Worm (Caenorhabditis elegans): Measurements from ENCODE around the gene fbxb-25.

fbxb-25 gene

DNA sequence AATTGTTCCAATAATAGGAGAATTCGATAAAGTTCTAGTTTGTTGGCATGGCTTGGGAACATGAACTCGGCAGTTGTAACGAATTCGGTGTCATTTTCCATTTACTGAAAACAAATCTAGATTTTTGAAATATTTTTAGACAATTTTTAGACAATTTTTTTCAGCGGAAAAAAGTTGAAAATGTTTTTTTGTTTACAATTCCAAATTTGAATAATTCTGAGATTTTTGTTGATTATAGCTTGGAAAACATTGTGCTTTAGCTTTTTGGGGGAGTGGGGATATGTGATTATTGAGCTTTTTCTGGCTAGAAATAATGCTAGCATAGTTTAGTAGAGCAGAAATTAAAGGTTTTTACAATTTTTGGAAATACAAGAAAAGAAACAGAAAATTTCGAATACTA is 14.9 kb upstream of the fbxb-25 start, which contains the start of gene srw-97:
TSS of gene srw-97 (minus strand) at position 101 of the 400 bp plus-strand sequence.
- TF ChIP-seq ahr-1 (tag; optimal IDR thresholded peaks at IDR 0.05) = no peak
- TF ChIP-seq ceh-31 (tag; optimal IDR thresholded peaks at IDR 0.05) = no peak
- TF ChIP-seq ceh-22 (tag; optimal IDR thresholded peaks at IDR 0.05) = no peak
- no peak for TF ChIP-seq hlh-30 (tag; optimal IDR thresholded peaks at IDR 0.05; ENCODE audit: insufficient read depth)
- TF ChIP-seq Y22D7AL.16 (tag; optimal IDR thresholded peaks at IDR 0.05) = no peak
- no peak for TF ChIP-seq hlh-13 (GFP tag; optimal IDR thresholded peaks at IDR 0.05)
- TF ChIP-seq K09A11.1 (tag; optimal IDR thresholded peaks at IDR 0.05; ENCODE audit: insufficient read depth) = no peak
- no peak for TF ChIP-seq dve-1 (tag; optimal IDR thresholded peaks at IDR 0.05)
- no peak for TF ChIP-seq ceh-34 (tag; optimal IDR thresholded peaks at IDR 0.05)
- TF ChIP-seq ztf-16 (tag; optimal IDR thresholded peaks at IDR 0.05) = no peak
- no peak for TF ChIP-seq pros-1 (tag; optimal IDR thresholded peaks at IDR 0.05)
- TF ChIP-seq che-1 (tag; optimal IDR thresholded peaks at IDR 0.05) = no peak
- TF ChIP-seq madf-2 (tag; optimal IDR thresholded peaks at IDR 0.05) = no peak
- no peak for TF ChIP-seq gmeb-2 (tag; optimal IDR thresholded peaks at IDR 0.05)

DNA sequence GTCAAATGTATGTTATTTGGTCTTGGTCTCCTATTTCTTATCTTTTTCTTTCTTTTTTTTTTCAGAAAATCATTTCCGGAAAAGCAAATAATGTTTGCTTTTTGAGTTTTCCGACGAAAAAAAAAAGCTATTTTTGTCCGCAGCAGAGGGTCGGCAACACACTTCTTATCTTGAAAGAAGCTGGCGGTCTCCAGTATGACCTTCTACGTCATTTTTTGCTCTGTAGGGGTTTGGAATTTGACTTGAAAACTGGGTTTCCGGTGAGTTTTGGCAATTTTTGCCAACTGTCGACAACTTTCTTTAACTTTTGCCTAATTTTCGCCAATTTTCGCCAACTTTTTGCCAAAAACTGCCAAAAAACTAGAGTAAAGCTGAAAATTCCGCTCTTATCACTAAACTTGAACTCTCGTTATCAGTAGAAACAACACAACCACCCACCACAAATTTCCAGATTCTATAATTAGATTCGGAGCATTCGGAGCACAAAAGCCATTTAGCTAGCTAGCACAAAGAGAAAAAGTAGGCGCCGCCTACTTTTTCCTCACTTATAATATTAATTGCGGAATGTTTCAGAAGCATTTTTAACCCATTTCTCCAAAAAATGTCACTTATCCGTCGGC is 13.5 kb upstream of the fbxb-25 start, which contains the start of gene nhx-6:
TSS of gene nhx-6 (plus strand) at position 570 of the 620 bp plus-strand sequence.
- TF ChIP-seq elt-2 (tag; optimal IDR thresholded peaks at IDR 0.05) (no peak), ztf-16 (tag; optimal IDR thresholded peaks at IDR 0.05) (no peak), lim-6 (tag; optimal IDR thresholded peaks at IDR 0.05) (no peak), dve-1 (tag; optimal IDR thresholded peaks at IDR 0.05) (no peak), odd-2 (tag; optimal IDR thresholded peaks at IDR 0.05) (no peak), ahr-1 (tag; optimal IDR thresholded peaks at IDR 0.05) (no peak), pqm-1 (tag; optimal IDR thresholded peaks at IDR 0.05) (no peak), K02D7.2 (tag; optimal IDR thresholded peaks at IDR 0.05) (no peak), unc-86 (tag; optimal IDR thresholded peaks at IDR 0.05) (no peak), sox-4 (tag; optimal IDR thresholded peaks at IDR 0.05) (no peak), ceh-48 (tag; optimal IDR thresholded peaks at IDR 0.05) (no peak), ref-2 (tag; optimal IDR thresholded peaks at IDR 0.05) (no peak), ceh-34 (tag; optimal IDR thresholded peaks at IDR 0.05) (no peak), T23F11.4 (GFP tag; optimal IDR thresholded peaks at IDR 0.05) (no peak), pros-1 (tag; optimal IDR thresholded peaks at IDR 0.05) (no peak), hlh-6 (tag; optimal IDR thresholded peaks at IDR 0.05) (no peak)

DNA sequence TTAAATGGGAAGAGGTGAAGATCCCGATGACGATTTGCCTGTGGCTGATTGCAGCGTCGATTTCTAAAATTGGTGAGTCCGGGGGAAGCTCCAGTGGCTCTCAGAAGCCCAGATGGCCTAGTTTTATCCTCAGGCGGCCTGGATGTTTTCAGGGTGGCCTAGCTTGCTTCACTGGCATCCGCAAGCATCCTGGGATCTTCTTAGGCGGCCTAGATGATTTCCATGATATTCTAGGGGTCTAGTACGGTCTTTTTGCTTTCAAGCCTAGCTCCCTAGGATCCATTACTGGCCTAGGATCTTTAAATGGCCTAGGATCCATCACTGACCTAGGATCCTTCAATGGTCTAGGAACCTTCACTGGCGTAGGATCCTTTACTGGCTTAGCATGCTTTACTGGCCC is 12.9 kb upstream of the fbxb-25 start:
- no peak for TF ChIP-seq dmd-4 (tag; optimal IDR thresholded peaks at IDR 0.05; ENCODE audit: borderline replicate concordance)
- TF ChIP-seq fax-1 (tag; optimal IDR thresholded peaks at IDR 0.05) = no peak
- TF ChIP-seq ahr-1 (tag; optimal IDR thresholded peaks at IDR 0.05) = no peak
- TF ChIP-seq ceh-31 (tag; optimal IDR thresholded peaks at IDR 0.05) = no peak
- TF ChIP-seq lim-6 (tag; optimal IDR thresholded peaks at IDR 0.05) = no peak
- no peak for TF ChIP-seq elt-4 (tag; optimal IDR thresholded peaks at IDR 0.05)
- TF ChIP-seq rnt-1 (tag; optimal IDR thresholded peaks at IDR 0.05) = no peak
- no peak for TF ChIP-seq sdc-2 (tag; optimal IDR thresholded peaks at IDR 0.05)
- no peak for TF ChIP-seq syd-9 (tag; optimal IDR thresholded peaks at IDR 0.05)
- no peak for TF ChIP-seq pqm-1 (tag; optimal IDR thresholded peaks at IDR 0.05)
- no peak for TF ChIP-seq lin-11 (tag; optimal IDR thresholded peaks at IDR 0.05)
- TF ChIP-seq ceh-24 (tag; optimal IDR thresholded peaks at IDR 0.05) = no peak
- TF ChIP-seq zip-5 (tag; optimal IDR thresholded peaks at IDR 0.05) = no peak
- no peak for TF ChIP-seq ceh-34 (tag; optimal IDR thresholded peaks at IDR 0.05)
- TF ChIP-seq pat-9 (tag; optimal IDR thresholded peaks at IDR 0.05) = no peak
- TF ChIP-seq fkh-6 (tag; optimal IDR thresholded peaks at IDR 0.05) = no peak
- no peak for TF ChIP-seq sox-4 (tag; optimal IDR thresholded peaks at IDR 0.05)
- TF ChIP-seq C08G9.2 (tag; optimal IDR thresholded peaks at IDR 0.05) = no peak

Data from whole organism, late embryonic.